Fruit fly (Drosophila melanogaster): ENCODE results near the gene ras.

Gene ras

DNA sequence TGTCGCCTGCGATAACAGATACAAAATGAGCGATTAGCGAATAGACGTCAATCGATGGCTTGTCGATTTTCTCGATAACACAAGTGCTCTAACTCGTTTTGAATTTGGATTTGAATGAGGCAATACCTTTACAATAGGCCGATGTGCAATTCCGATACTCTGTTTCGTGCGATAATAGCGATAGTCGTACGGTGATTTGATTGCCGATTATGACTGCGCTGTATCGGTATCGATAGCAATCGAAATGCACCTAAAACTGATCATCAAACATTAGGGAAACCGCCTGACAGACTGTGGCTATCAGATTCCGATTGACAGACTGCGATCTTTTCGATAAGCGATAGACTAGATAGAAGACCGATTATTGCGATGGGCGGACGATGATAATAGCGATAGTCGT lies 7.5 kb downstream of the ras start (continued):
- TF ChIP-seq CG14860 (GFP tag; IDR thresholded peaks at IDR 0.05; ENCODE audit: partially characterized antibody) = peak; percentile 58
- no peak for TF ChIP-seq MESR4 (GFP tag; optimal IDR thresholded peaks at IDR 0.05)
- TF ChIP-seq insv (GFP tag; optimal IDR thresholded peaks at IDR 0.05) = no peak
- TF ChIP-seq CG18764 (GFP tag; optimal IDR thresholded peaks at IDR 0.05) = no peak
- TF ChIP-seq crc (GFP tag; optimal IDR thresholded peaks at IDR 0.05) = no peak
- TF ChIP-seq ro (GFP tag; IDR thresholded peaks at IDR 0.05) = no peak
- TF ChIP-seq wek (GFP tag; optimal IDR thresholded peaks at IDR 0.05) = no peak
- no peak for TF ChIP-seq Jarid2 (GFP tag; optimal IDR thresholded peaks at IDR 0.05)
- TF ChIP-seq HLH4C (GFP tag; IDR thresholded peaks at IDR 0.05; ENCODE audit: partially characterized antibody) = peak; percentile 64
- TF ChIP-seq Scr (GFP tag; IDR thresholded peaks at IDR 0.05; ENCODE audit: partially characterized antibody) = peak; percentile 60
- no peak for TF ChIP-seq kni (GFP tag; optimal IDR thresholded peaks at IDR 0.05)
- no peak for TF ChIP-seq CG11247 (GFP tag; IDR thresholded peaks at IDR 0.05)
- TF ChIP-seq CG13123 (GFP tag; optimal IDR thresholded peaks at IDR 0.05) = no peak
- no peak for TF ChIP-seq Dbx (GFP tag; IDR thresholded peaks at IDR 0.05)
- no peak for TF ChIP-seq unpg (GFP tag; optimal IDR thresholded peaks at IDR 0.05)
- TF ChIP-seq chm (GFP tag; IDR thresholded peaks at IDR 0.05) = no peak
- peak; percentile 64 for TF ChIP-seq nerfin-2 (GFP tag; IDR thresholded peaks at IDR 0.05; ENCODE audit: partially characterized antibody)
- no peak for TF ChIP-seq klu (GFP tag; IDR thresholded peaks at IDR 0.05)
- no peak for TF ChIP-seq sqz (GFP tag; optimal IDR thresholded peaks at IDR 0.05)
- no peak for TF ChIP-seq CG4282 (GFP tag; optimal IDR thresholded peaks at IDR 0.05)
- TF ChIP-seq tgo (GFP tag; IDR thresholded peaks at IDR 0.05) = no peak
- TF ChIP-seq BEAF-32 (GFP tag; optimal IDR thresholded peaks at IDR 0.05) = peak; percentile 42
- no peak for TF ChIP-seq CG1602 (GFP tag; optimal IDR thresholded peaks at IDR 0.05)
- TF ChIP-seq vnd (GFP tag; IDR thresholded peaks at IDR 0.05; ENCODE audit: partially characterized antibody) = peak; percentile 45; the same call in 2 of the 3 replicates
- TF ChIP-seq GATAe (GFP tag; conservative IDR thresholded peaks at IDR 0.05) = no peak
- TF ChIP-seq Lpt (GFP tag; optimal IDR thresholded peaks at IDR 0.05) = no peak
- no peak for TF ChIP-seq eyg (GFP tag; optimal IDR thresholded peaks at IDR 0.05)
- TF ChIP-seq zen (tag; optimal IDR thresholded peaks at IDR 0.05) = peak; percentile 11
- TF ChIP-seq ind (GFP tag; optimal IDR thresholded peaks at IDR 0.05) = no peak
- TF ChIP-seq dimm (GFP tag; IDR thresholded peaks at IDR 0.05) = no peak
- no peak for TF ChIP-seq Atf3 (GFP tag; optimal IDR thresholded peaks at IDR 0.05)
- TF ChIP-seq zen2 (GFP tag; IDR thresholded peaks at IDR 0.05; ENCODE audit: partially characterized antibody) = no peak
- no peak for TF ChIP-seq Hr51 (GFP tag; optimal IDR thresholded peaks at IDR 0.05)
- TF ChIP-seq knrl (GFP tag; IDR thresholded peaks at IDR 0.05; ENCODE audit: partially characterized antibody) = peak; percentile 33; the same call in 1 of the 3 replicates
- TF ChIP-seq CG17829 (tag; optimal IDR thresholded peaks at IDR 0.05) = no peak
- peak; percentile 36; the same call in 1 of the 2 replicates for TF ChIP-seq unc-4 (GFP tag; IDR thresholded peaks at IDR 0.05; ENCODE audit: partially characterized antibody)
- peak; percentile 29 for TF ChIP-seq Sry-δ (GFP tag; optimal IDR thresholded peaks at IDR 0.05)
- no peak for TF ChIP-seq gsb-n (tag; optimal IDR thresholded peaks at IDR 0.05)
- peak; percentile 48 for TF ChIP-seq CG2116 (GFP tag; optimal IDR thresholded peaks at IDR 0.05)
- no peak for TF ChIP-seq Awh (GFP tag; IDR thresholded peaks at IDR 0.05)
- no peak for TF ChIP-seq CG12659 (GFP tag; optimal IDR thresholded peaks at IDR 0.05)
- no peak for TF ChIP-seq Mes4 (GFP tag; optimal IDR thresholded peaks at IDR 0.05)
- peak; percentile 46 for TF ChIP-seq Ets65A (GFP tag)
- no peak for TF ChIP-seq CG5180 (GFP tag; optimal IDR thresholded peaks at IDR 0.05)
- TF ChIP-seq CG16813 (GFP tag; IDR thresholded peaks at IDR 0.05; ENCODE audit: partially characterized antibody) = peak; percentile 63
- no peak for TF ChIP-seq aop (GFP tag; IDR thresholded peaks at IDR 0.05)
- no peak for TF ChIP-seq emc (GFP tag; optimal IDR thresholded peaks at IDR 0.05)
- peak; percentile 80 for TF ChIP-seq CG8290 (GFP tag; optimal IDR thresholded peaks at IDR 0.05)
- peak in 1 of 2 experiments; percentile 1 for TF ChIP-seq CG8290 (tag; optimal IDR thresholded peaks at IDR 0.05)
- no peak for TF ChIP-seq gsb (GFP tag; IDR thresholded peaks at IDR 0.05)
- no peak for TF ChIP-seq CTCF (GFP tag; optimal IDR thresholded peaks at IDR 0.05)
- no peak for TF ChIP-seq Rx (GFP tag; IDR thresholded peaks at IDR 0.05)

Measured in whole organism, embryonic.